Fruit fly (Drosophila melanogaster): ENCODE measurements around the gene Pop4.

The Pop4 gene

DNA sequence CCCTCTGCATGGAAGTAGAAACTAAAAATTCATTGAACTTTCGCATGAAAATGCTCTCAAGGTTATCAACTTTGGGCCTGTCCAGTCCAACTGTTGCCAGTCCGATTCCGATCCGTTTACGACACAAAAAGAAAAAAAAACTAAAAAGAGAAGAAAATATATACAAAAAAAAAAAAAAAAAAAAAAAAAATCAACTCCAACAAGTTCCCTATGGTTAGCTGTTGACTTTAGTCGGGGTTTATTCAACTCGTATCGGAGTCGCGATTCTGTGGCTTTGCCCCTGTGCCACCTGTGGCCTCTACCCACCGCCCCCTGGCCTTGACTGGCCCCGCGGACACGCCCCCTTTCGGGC is 35.4 kb upstream of the Pop4 start:
- no peak for TF ChIP-seq Myc (optimal IDR thresholded peaks at IDR 0.05)
- TF ChIP-seq GATAd (GFP tag; optimal IDR thresholded peaks at IDR 0.05): no peak
- peak; percentile 58 for TF ChIP-seq CrebA (GFP tag; optimal IDR thresholded peaks at IDR 0.05; ENCODE audit: borderline replicate concordance)
- no peak for TF ChIP-seq OdsH (GFP tag; optimal IDR thresholded peaks at IDR 0.05)
- no peak for TF ChIP-seq jim (GFP tag; optimal IDR thresholded peaks at IDR 0.05)
- TF ChIP-seq Rel (GFP tag; optimal IDR thresholded peaks at IDR 0.05): peak; percentile 61
- no peak for TF ChIP-seq Rel (tag; optimal IDR thresholded peaks at IDR 0.05)
- TF ChIP-seq dmrt93B (GFP tag; optimal IDR thresholded peaks at IDR 0.05): no peak
- TF ChIP-seq Hnf4 (GFP tag; optimal IDR thresholded peaks at IDR 0.05): no peak
- TF ChIP-seq woc (GFP tag; optimal IDR thresholded peaks at IDR 0.05): no peak
- no peak for TF ChIP-seq foxo (GFP tag; optimal IDR thresholded peaks at IDR 0.05)
- TF ChIP-seq brk (GFP tag; optimal IDR thresholded peaks at IDR 0.05): peak; percentile 3
- TF ChIP-seq Abd-B (GFP tag; optimal IDR thresholded peaks at IDR 0.05): no peak
- TF ChIP-seq Vsx2 (GFP tag; optimal IDR thresholded peaks at IDR 0.05; ENCODE audit: partially characterized antibody): no peak
- no peak for TF ChIP-seq tai (GFP tag; optimal IDR thresholded peaks at IDR 0.05)

DNA sequence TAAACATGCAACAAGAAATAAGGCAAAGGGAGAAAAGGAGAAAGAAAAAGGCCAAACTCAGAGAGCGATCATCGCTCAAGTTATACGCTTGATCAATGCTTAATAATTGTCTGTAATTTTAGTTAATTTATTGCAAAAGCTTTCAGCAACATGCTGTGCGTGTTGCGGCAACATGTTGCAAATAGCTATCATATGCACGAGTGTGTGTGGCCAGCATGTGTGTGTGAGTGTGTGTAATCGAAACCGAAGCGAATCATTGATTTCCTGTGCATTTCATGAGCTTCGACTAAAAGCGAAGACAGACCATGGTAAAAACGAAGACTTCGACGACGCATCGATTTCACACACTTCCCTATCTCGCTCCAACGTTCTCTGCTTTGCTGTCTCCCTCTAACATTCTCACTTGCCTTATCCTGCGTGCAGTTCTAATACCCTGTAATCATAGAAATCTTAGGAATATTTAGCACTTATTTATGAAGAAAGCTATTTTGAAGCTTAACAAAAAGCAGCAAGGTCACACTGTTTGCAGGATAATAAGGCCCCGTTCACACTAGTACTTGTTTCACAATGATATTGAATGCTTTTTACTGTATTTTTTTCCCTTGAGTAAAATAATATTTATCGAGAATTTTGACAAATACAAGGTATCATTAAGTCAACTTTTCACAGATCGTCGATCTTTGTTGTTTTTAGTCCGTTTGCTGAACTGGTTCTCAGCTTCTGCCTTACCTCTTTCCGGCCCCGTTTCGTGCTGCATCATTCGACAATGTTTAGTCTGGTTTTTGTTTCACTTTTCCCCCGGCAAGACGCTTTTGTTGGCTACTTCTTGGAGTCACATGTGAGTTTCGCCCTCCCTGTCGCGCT is 34.8 kb upstream of the Pop4 start:
- TF ChIP-seq dsf (GFP tag; optimal IDR thresholded peaks at IDR 0.05; ENCODE audit: borderline replicate concordance): no peak
- peak; percentile 35 for TF ChIP-seq pan (optimal IDR thresholded peaks at IDR 0.05)
- TF ChIP-seq OdsH (GFP tag; optimal IDR thresholded peaks at IDR 0.05): peak; percentile 38
- no peak for TF ChIP-seq Abd-B (GFP tag; optimal IDR thresholded peaks at IDR 0.05)
- no peak for TF ChIP-seq CrebA (GFP tag; optimal IDR thresholded peaks at IDR 0.05; ENCODE audit: borderline replicate concordance)
- no peak for TF ChIP-seq lola (GFP tag; optimal IDR thresholded peaks at IDR 0.05)
- TF ChIP-seq Myc (optimal IDR thresholded peaks at IDR 0.05): no peak
- TF ChIP-seq sv (GFP tag; optimal IDR thresholded peaks at IDR 0.05): no peak
- TF ChIP-seq rgr (GFP tag; optimal IDR thresholded peaks at IDR 0.05): peak; percentile 28
- peak; percentile 54 for TF ChIP-seq ey (GFP tag; optimal IDR thresholded peaks at IDR 0.05)
- TF ChIP-seq tai (GFP tag; optimal IDR thresholded peaks at IDR 0.05): peak; percentile 20
- no peak for TF ChIP-seq HLH106 (tag; optimal IDR thresholded peaks at IDR 0.05)
- TF ChIP-seq foxo (GFP tag; optimal IDR thresholded peaks at IDR 0.05): peak in 1 of 2 experiments; percentile 34
- no peak for TF ChIP-seq jim (GFP tag; optimal IDR thresholded peaks at IDR 0.05)
- no peak for TF ChIP-seq Hnf4 (GFP tag; optimal IDR thresholded peaks at IDR 0.05)
- no peak for TF ChIP-seq GATAd (GFP tag; optimal IDR thresholded peaks at IDR 0.05)
- TF ChIP-seq Dfd (GFP tag; optimal IDR thresholded peaks at IDR 0.05): no peak
- no peak for TF ChIP-seq CG32264 (GFP tag; optimal IDR thresholded peaks at IDR 0.05)
- TF ChIP-seq CG9705 (GFP tag; optimal IDR thresholded peaks at IDR 0.05): no peak
- TF ChIP-seq Jra (GFP tag; optimal IDR thresholded peaks at IDR 0.05): no peak
- peak; percentile 61 for TF ChIP-seq psq (GFP tag; optimal IDR thresholded peaks at IDR 0.05)
- TF ChIP-seq Mio (GFP tag; optimal IDR thresholded peaks at IDR 0.05): no peak
- TF ChIP-seq fru (GFP tag; optimal IDR thresholded peaks at IDR 0.05): peak; percentile 37
- peak; percentile 4 for TF ChIP-seq dmrt93B (GFP tag; optimal IDR thresholded peaks at IDR 0.05)
- TF ChIP-seq Hr78 (GFP tag; optimal IDR thresholded peaks at IDR 0.05): no peak
- TF ChIP-seq brk (GFP tag; optimal IDR thresholded peaks at IDR 0.05): no peak
- TF ChIP-seq sage (GFP tag; optimal IDR thresholded peaks at IDR 0.05): no peak
- peak; percentile 31 for TF ChIP-seq br (GFP tag; optimal IDR thresholded peaks at IDR 0.05)
- no peak for TF ChIP-seq Rel (GFP tag; optimal IDR thresholded peaks at IDR 0.05)
- no peak for TF ChIP-seq Rel (tag; optimal IDR thresholded peaks at IDR 0.05)
- peak; percentile 35 for TF ChIP-seq Vsx2 (GFP tag; optimal IDR thresholded peaks at IDR 0.05; ENCODE audit: partially characterized antibody)
- TF ChIP-seq h (GFP tag; optimal IDR thresholded peaks at IDR 0.05): peak; percentile 64
- TF ChIP-seq woc (GFP tag; optimal IDR thresholded peaks at IDR 0.05): peak; percentile 91
- no peak for TF ChIP-seq usp (GFP tag; optimal IDR thresholded peaks at IDR 0.05)
- peak; percentile 34 for TF ChIP-seq Sp1 (GFP tag; optimal IDR thresholded peaks at IDR 0.05)
- TF ChIP-seq N (GFP tag; optimal IDR thresholded peaks at IDR 0.05): no peak
- peak in 1 of 2 experiments; percentile 13 for TF ChIP-seq dl (GFP tag; optimal IDR thresholded peaks at IDR 0.05; ENCODE audit: insufficient read depth in 1 of 2, partially characterized antibody in 2 of 2)
- TF ChIP-seq Hr83 (GFP tag; optimal IDR thresholded peaks at IDR 0.05; ENCODE audit: poor library complexity, severe bottlenecking): no peak
- no peak for TF ChIP-seq Dif (GFP tag; optimal IDR thresholded peaks at IDR 0.05; ENCODE audit: partially characterized antibody)

All from whole organism, wandering third instar larva.